Worm (Caenorhabditis elegans) whole organism, L1 larva: ENCODE measurements around the gene trp-1.

Experiments used
- C04F5.9 ChIP-seq: sonication (generic microtip); optimal IDR thresholded peaks from 2 replicates; lab custom pipeline; 2016; ENCODE audit warnings: missing genetic modification characterization, missing compliant biosample characterization
- C34B4.2 ChIP-seq: sonication (generic microtip); optimal IDR thresholded peaks from 2 replicates; lab custom pipeline; 2017; ENCODE audit warnings: mild to moderate bottlenecking, missing genetic modification characterization, missing compliant biosample characterization
- F16B12.6 ChIP-seq: fragments of 150-350 bp; optimal IDR thresholded peaks from 2 replicates; lab custom pipeline; 2014; ENCODE audit warnings: missing biosample characterization, missing genetic modification characterization
- Y116A8C.19 ChIP-seq: sonication (generic microtip); optimal IDR thresholded peaks from 2 replicates; lab custom pipeline; 2016; ENCODE audit warnings: missing compliant biosample characterization, missing genetic modification characterization, borderline replicate concordance
- blmp-1 ChIP-seq: fragments of 150-350 bp; optimal IDR thresholded peaks from 2 replicates; lab custom pipeline; 2014; ENCODE audit warnings: missing biosample characterization, missing genetic modification characterization
- ceh-82 ChIP-seq, 3 experiments: fragments of 150-350 bp in 1 of 3; sonication (generic microtip) in 2 of 3; optimal IDR thresholded peaks; 2 replicates each; lab custom pipeline; 2014 to 2017; ENCODE audit warnings: missing biosample characterization in 3 of 3, missing genetic modification characterization in 3 of 3
- ceh-88 ChIP-seq: fragments of 200-800 bp; sonication (Bioruptor generic); IDR thresholded peaks from 2 replicates; pipeline ENCODE4 v1.3.6; 2022; ENCODE audit warnings: missing genetic modification characterization, missing compliant biosample characterization
- ceh-90 ChIP-seq: sonication (generic microtip); optimal IDR thresholded peaks from 2 replicates; lab custom pipeline; 2016; ENCODE audit warnings: missing genetic modification characterization, missing compliant biosample characterization
- ces-1 ChIP-seq: fragments of 150-350 bp; optimal IDR thresholded peaks from 2 replicates; lab custom pipeline; 2014; ENCODE audit warnings: missing biosample characterization, missing genetic modification reagents, missing genetic modification characterization
- dsc-1 ChIP-seq: sonication (generic microtip); optimal IDR thresholded peaks from 2 replicates; lab custom pipeline; 2016; ENCODE audit warnings: mild to moderate bottlenecking, missing genetic modification characterization, missing compliant biosample characterization
- efl-1 ChIP-seq, 4 experiments: fragments of 150-350 bp; optimal IDR thresholded peaks in 3 of 4; peaks in 1 of 4; 1 replicate in 1 of 4; 2 replicates in 3 of 4; lab custom pipeline; 2014; ENCODE audit warnings: missing biosample characterization in 2 of 4, missing genetic modification characterization in 2 of 4, missing genetic modification reagents in 2 of 4
- egl-13 ChIP-seq: sonication (generic microtip); optimal IDR thresholded peaks from 2 replicates; lab custom pipeline; 2016; ENCODE audit warnings: missing genotype, missing genetic modification reagents, missing genetic modification characterization, missing compliant biosample characterization
- egl-27 ChIP-seq, 2 experiments: fragments of 150-350 bp in 1 of 2; sonication (generic microtip); optimal IDR thresholded peaks; 3 replicates each; lab custom pipeline; 2017 to 2018; ENCODE audit warnings: missing biosample characterization in 2 of 2, missing genetic modification characterization in 2 of 2, missing genetic modification reagents in 2 of 2
- elt-2 ChIP-seq: sonication (generic microtip); optimal IDR thresholded peaks from 2 replicates; lab custom pipeline; 2016; ENCODE audit warnings: missing genetic modification characterization, mild to moderate bottlenecking, inconsistent platforms, missing compliant biosample characterization, missing genetic modification reagents
- ets-5 ChIP-seq: fragments of 200-800 bp; sonication (Bioruptor generic); IDR thresholded peaks from 2 replicates; pipeline ENCODE4 v1.3.6; 2022; ENCODE audit warnings: missing genetic modification characterization, missing compliant biosample characterization
- fkh-4 ChIP-seq: sonication (generic microtip); optimal IDR thresholded peaks from 2 replicates; lab custom pipeline; 2016; ENCODE audit warnings: missing compliant biosample characterization, missing genetic modification characterization, borderline replicate concordance
- fos-1 ChIP-seq: fragments of 150-350 bp; optimal IDR thresholded peaks from 2 replicates; lab custom pipeline; 2014; ENCODE audit warnings: missing biosample characterization, missing genetic modification characterization
- grh-1 ChIP-seq: fragments of 200-800 bp; sonication (Bioruptor generic); IDR thresholded peaks from 2 replicates; pipeline ENCODE4 v1.3.6; 2022; ENCODE audit warnings: missing genetic modification reagents, missing genetic modification characterization, missing compliant biosample characterization
- hlh-4 ChIP-seq: sonication (generic microtip); optimal IDR thresholded peaks from 2 replicates; lab custom pipeline; 2016; ENCODE audit warnings: mild to moderate bottlenecking, missing genetic modification characterization, missing compliant biosample characterization
- irx-1 ChIP-seq: sonication (generic microtip); optimal IDR thresholded peaks from 2 replicates; lab custom pipeline; 2016; ENCODE audit warnings: missing genetic modification characterization, missing compliant biosample characterization
- isw-1 ChIP-seq: fragments of 200-800 bp; sonication (Bioruptor generic); IDR thresholded peaks from 2 replicates; pipeline ENCODE4 v1.3.6; 2022; ENCODE audit warnings: missing genetic modification characterization, missing compliant biosample characterization
- jun-1 ChIP-seq: fragments of 150-350 bp; optimal IDR thresholded peaks from 2 replicates; lab custom pipeline; 2014; ENCODE audit warnings: missing biosample characterization, missing genetic modification reagents, missing genetic modification characterization
- lin-13 ChIP-seq: fragments of 150-350 bp; optimal IDR thresholded peaks from 2 replicates; lab custom pipeline; 2014; ENCODE audit warnings: missing biosample characterization, missing genetic modification reagents, missing genetic modification characterization
- lin-14 ChIP-seq: fragments of 200-800 bp; sonication (Bioruptor generic); optimal IDR thresholded peaks from 2 replicates; lab custom pipeline; 2018; ENCODE audit warnings: mild to moderate bottlenecking, missing genetic modification characterization, moderate library complexity, missing compliant biosample characterization
- lin-35 ChIP-seq, 2 experiments: fragments of 150-350 bp; optimal IDR thresholded peaks; 2 replicates each; lab custom pipeline; 2014; ENCODE audit warnings: missing biosample characterization in 2 of 2, missing genetic modification characterization in 2 of 2, missing genetic modification reagents in 2 of 2
- lin-39 ChIP-seq: fragments of 150-350 bp; optimal IDR thresholded peaks from 2 replicates; lab custom pipeline; 2014; ENCODE audit warnings: missing biosample characterization, missing genetic modification reagents, missing genetic modification characterization
- lir-3 ChIP-seq: sonication (generic microtip); optimal IDR thresholded peaks from 2 replicates; lab custom pipeline; 2016; ENCODE audit warnings: mild to moderate bottlenecking, missing genetic modification characterization, moderate library complexity, missing compliant biosample characterization; ENCODE audit not compliant: poor library complexity
- mdl-1 ChIP-seq, 2 experiments: fragments of 150-350 bp; optimal IDR thresholded peaks; 2 replicates each; lab custom pipeline; 2014 to 2017; ENCODE audit warnings: missing biosample characterization in 2 of 2, missing genetic modification characterization in 2 of 2, inconsistent platforms in 1 of 2
- nhr-11 ChIP-seq: fragments of 150-350 bp; optimal IDR thresholded peaks from 2 replicates; lab custom pipeline; 2014; ENCODE audit warnings: missing biosample characterization, missing genetic modification characterization
- nhr-19 ChIP-seq: fragments of 200-800 bp; sonication (Bioruptor generic); conservative IDR thresholded peaks from 2 replicates; pipeline ENCODE4 v1.3.6; 2022; ENCODE audit warnings: missing genetic modification characterization, missing compliant biosample characterization
- nhr-20 ChIP-seq: sonication (generic microtip); optimal IDR thresholded peaks from 2 replicates; lab custom pipeline; 2016; ENCODE audit warnings: mild to moderate bottlenecking, missing genetic modification characterization, missing compliant biosample characterization
- nhr-28 ChIP-seq: fragments of 150-350 bp; optimal IDR thresholded peaks from 2 replicates; lab custom pipeline; 2014; ENCODE audit warnings: missing biosample characterization, missing genetic modification characterization
- nhr-77 ChIP-seq: fragments of 150-350 bp; optimal IDR thresholded peaks from 2 replicates; lab custom pipeline; 2014; ENCODE audit warnings: missing biosample characterization, missing genetic modification characterization
- nhr-85 ChIP-seq: sonication (generic microtip); peaks from one replicate; lab custom pipeline; 2016; ENCODE audit warnings: missing genetic modification characterization, inconsistent platforms, missing compliant biosample characterization
- pax-3 ChIP-seq: fragments of 200-800 bp; sonication (Bioruptor generic); optimal IDR thresholded peaks from 2 replicates; lab custom pipeline; 2018; ENCODE audit warnings: mild to moderate bottlenecking, missing genetic modification characterization, moderate library complexity, missing compliant biosample characterization
- skn-1 ChIP-seq: fragments of 150-350 bp; optimal IDR thresholded peaks from 2 replicates; lab custom pipeline; 2014; ENCODE audit warnings: missing biosample characterization, missing genetic modification characterization
- snpc-4 ChIP-seq: fragments of 150-350 bp; optimal IDR thresholded peaks from 2 replicates; lab custom pipeline; 2014; ENCODE audit warnings: missing biosample characterization, missing genetic modification characterization
- snu-23 ChIP-seq: sonication (generic microtip); optimal IDR thresholded peaks from 2 replicates; lab custom pipeline; 2016; ENCODE audit warnings: missing genetic modification characterization, missing compliant biosample characterization
- sox-4 ChIP-seq: sonication (generic microtip); optimal IDR thresholded peaks from 2 replicates; lab custom pipeline; 2016; ENCODE audit warnings: missing genetic modification characterization, missing compliant biosample characterization
- unc-130 ChIP-seq: fragments of 150-350 bp; optimal IDR thresholded peaks from 2 replicates; lab custom pipeline; 2017; ENCODE audit warnings: missing biosample characterization, missing genetic modification characterization, inconsistent platforms
- unc-62 ChIP-seq: fragments of 150-350 bp; optimal IDR thresholded peaks from 2 replicates; lab custom pipeline; 2014; ENCODE audit warnings: missing biosample characterization, missing genetic modification reagents, missing genetic modification characterization
- unc-86 ChIP-seq: sonication (generic microtip); optimal IDR thresholded peaks from 2 replicates; lab custom pipeline; 2016; ENCODE audit warnings: missing genetic modification characterization, missing compliant biosample characterization
- vab-15 ChIP-seq: sonication (generic microtip); optimal IDR thresholded peaks from 2 replicates; lab custom pipeline; 2017; ENCODE audit warnings: missing genotype, mild to moderate bottlenecking, missing genetic modification characterization, missing compliant biosample characterization
- xbp-1 ChIP-seq: sonication (generic microtip); optimal IDR thresholded peaks from 2 replicates; lab custom pipeline; 2016; ENCODE audit warnings: missing genetic modification characterization, missing compliant biosample characterization
- ztf-11 ChIP-seq, 2 experiments: sonication (generic microtip); optimal IDR thresholded peaks; 2 replicates each; lab custom pipeline; 2016 to 2017; ENCODE audit warnings: missing genetic modification characterization in 2 of 2, missing biosample characterization in 1 of 2, missing compliant biosample characterization in 1 of 2

trp-1 gene

ce11 chrIII:8490254-8490653, 44.7 kb upstream of the trp-1 start, which contains the start of the genes ess-2 and F42H10.2 (continued):
- no peak for TF ChIP-seq snpc-4 (tag; lab: Kevin White, UChicago)
- no peak for TF ChIP-seq ztf-11 (tag; optimal IDR thresholded peaks at IDR 0.05; lab: Kevin White, UChicago)

- no peak for TF ChIP-seq egl-13
- no peak for TF ChIP-seq F16B12.6 (tag; lab: Kevin White, UChicago)
- TF ChIP-seq mdl-1 (tag; optimal IDR thresholded peaks at IDR 0.05; lab: Kevin White, UChicago) = no peak
- TF ChIP-seq, all 84 proteins: peak for 0
Measured at ce11 chrIII:8491945-8492344, 43.0 kb upstream of the trp-1 start.

- TF ChIP-seq elt-2 = no peak
- TF ChIP-seq nhr-20 (tag; lab: Kevin White, UChicago) = no peak
- TF ChIP-seq hlh-4 (tag; lab: Kevin White, UChicago) = no peak
- no peak for TF ChIP-seq ets-5 (GFP tag; lab: Robert Waterston, UW)
- no peak for TF ChIP-seq fos-1
- no peak for TF ChIP-seq dsc-1 (tag; lab: Kevin White, UChicago)
- no peak for TF ChIP-seq ceh-82 (tag; optimal IDR thresholded peaks at IDR 0.05; lab: Kevin White, UChicago)
- no peak for TF ChIP-seq fkh-4 (tag; lab: Kevin White, UChicago)
Measured at ce11 chrIII:8494708-8495107, 40.2 kb upstream of the trp-1 start, which contains the start of gene pac-1. Gene pac-1 (plus strand): TSS chrIII:8495008.

- TF ChIP-seq C04F5.9 (no peak), snpc-4 (tag; lab: Kevin White, UChicago) (no peak), lin-13 (no peak), irx-1 (tag; lab: Kevin White, UChicago) (no peak), efl-1 (optimal IDR thresholded peaks at IDR 0.05; lab: Kevin White, UChicago) (peak in 1 of 2 experiments; percentile 22), efl-1 (GFP tag; optimal IDR thresholded peaks at IDR 0.05 in 1 of 2; lab: Kevin White, UChicago) (no peak), xbp-1 (no peak), C34B4.2 (tag; lab: Kevin White, UChicago) (no peak), nhr-85 (tag; lab: Kevin White, UChicago) (peak; percentile 77), vab-15 (tag; lab: Kevin White, UChicago) (no peak), dsc-1 (tag; lab: Kevin White, UChicago) (no peak), lir-3 (no peak), unc-86 (tag; lab: Kevin White, UChicago) (peak; percentile 36), lin-14 (GFP tag; lab: Kevin White, UChicago) (peak; percentile 44), blmp-1 (tag; lab: Kevin White, UChicago) (peak; percentile 71), snu-23 (GFP tag; lab: Kevin White, UChicago) (no peak)
Measured at ce11 chrIII:8503341-8503740, 31.6 kb upstream of the trp-1 start.

- TF ChIP-seq unc-62 (no peak), sox-4 (no peak), lin-35 (GFP tag; optimal IDR thresholded peaks at IDR 0.05; lab: Kevin White, UChicago) (no peak), irx-1 (tag; lab: Kevin White, UChicago) (no peak), grh-1 (GFP tag; lab: Robert Waterston, UW) (no peak), snu-23 (GFP tag; lab: Kevin White, UChicago) (no peak), ces-1 (GFP tag; lab: Kevin White, UChicago) (no peak), isw-1 (GFP tag; lab: Robert Waterston, UW) (no peak), nhr-19 (GFP tag; lab: Robert Waterston, UW) (no peak), hlh-4 (tag; lab: Kevin White, UChicago) (no peak), C04F5.9 (no peak), nhr-11 (tag; lab: Kevin White, UChicago) (no peak), pax-3 (tag; lab: Kevin White, UChicago) (no peak), ceh-88 (GFP tag; lab: Robert Waterston, UW) (no peak), ceh-90 (tag; lab: Kevin White, UChicago) (no peak), skn-1 (tag; lab: Kevin White, UChicago) (no peak), lin-39 (tag; lab: Kevin White, UChicago) (no peak), nhr-77 (no peak), egl-27 (tag; optimal IDR thresholded peaks at IDR 0.05; lab: Kevin White, UChicago) (no peak), unc-130 (tag; lab: Kevin White, UChicago) (no peak), jun-1 (tag; lab: Kevin White, UChicago) (no peak), Y116A8C.19 (no peak), nhr-28 (tag; lab: Kevin White, UChicago) (no peak)
Measured at ce11 chrIII:8504176-8504763, 30.7 kb upstream of the trp-1 start.
